Fruit fly (Drosophila melanogaster) whole organism: Measurements from ENCODE around the gene CG33643.

Experiments
- CG8478 ChIP-seq: fragments of >200 bp; optimal IDR thresholded peaks from 2 replicates; lab custom pipeline; 2018; ENCODE audit warnings: inconsistent platforms
- EcR ChIP-seq, 2 experiments: fragments of >200 bp; optimal IDR thresholded peaks; 2 replicates each; lab custom pipeline; 2017; ENCODE audit warnings: missing biosample characterization in 2 of 2, missing genetic modification characterization in 2 of 2, missing genetic modification reagents in 2 of 2
- pan ChIP-seq: fragments of >200 bp; optimal IDR thresholded peaks from 2 replicates; lab custom pipeline; 2017
- psq ChIP-seq: fragments of >200 bp; optimal IDR thresholded peaks from 2 replicates; lab custom pipeline; 2017
- usp ChIP-seq: fragments of >200 bp; optimal IDR thresholded peaks from 2 replicates; lab custom pipeline; 2017; ENCODE audit warnings: missing biosample characterization, missing genetic modification characterization, mixed read lengths

dm6 chr2L:13513331-13514261 is 17.3 kb upstream of the CG33643 start:
- TF ChIP-seq usp (GFP tag; lab: Kevin White, UChicago) (no peak), psq (lab: Kevin White, UChicago) (no peak), pan (lab: Kevin White, UChicago) (no peak), EcR (GFP tag; optimal IDR thresholded peaks at IDR 0.05; lab: Kevin White, UChicago) (no peak), CG8478 (lab: Kevin White, UChicago) (no peak)
